Fruit fly (Drosophila melanogaster): ENCODE results near the gene CG13245.

CG13245 gene

DNA sequence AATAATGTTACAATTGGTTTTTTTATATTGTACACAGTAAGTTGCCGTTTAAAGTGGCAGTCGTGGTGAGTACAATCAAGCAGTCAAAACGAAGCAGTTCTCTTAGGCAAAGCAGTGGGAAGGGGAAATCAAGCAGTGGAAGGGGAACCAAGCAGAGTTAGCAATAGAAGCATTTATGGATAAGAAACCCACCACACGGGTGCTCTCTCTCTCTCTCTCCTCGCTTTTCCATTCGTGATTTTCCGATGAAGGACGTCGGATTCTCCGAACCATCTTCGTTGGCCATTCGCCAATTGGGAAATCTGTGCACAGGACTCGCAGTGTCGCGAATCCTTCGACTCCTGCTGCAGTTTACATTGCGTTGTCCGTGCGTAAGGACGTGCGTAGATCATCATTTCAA, 45.5 kb downstream of the CG13245 start, which contains the start of gene beat-Ia (continued):
- TF ChIP-seq CG17328 (GFP tag; IDR thresholded peaks at IDR 0.05): 0 out of 2 replicates have a peak, but pooled peaks have one; percentile 35
- no peak for TF ChIP-seq luna (GFP tag; optimal IDR thresholded peaks at IDR 0.05)
- no peak for TF ChIP-seq Taf1 (GFP tag; IDR thresholded peaks at IDR 0.05)
- TF ChIP-seq CG17612 (GFP tag; IDR thresholded peaks at IDR 0.05): no peak
- no peak for TF ChIP-seq C15 (GFP tag; IDR thresholded peaks at IDR 0.05)
- no peak for TF ChIP-seq CG7963 (GFP tag; IDR thresholded peaks at IDR 0.05; ENCODE audit: partially characterized antibody)
- TF ChIP-seq bcd (GFP tag; optimal IDR thresholded peaks at IDR 0.05): no peak
- TF ChIP-seq CG1832 (GFP tag; optimal IDR thresholded peaks at IDR 0.05): peak; percentile 40
- TF ChIP-seq Lpt (GFP tag; optimal IDR thresholded peaks at IDR 0.05): no peak
- no peak for TF ChIP-seq crol (GFP tag; IDR thresholded peaks at IDR 0.05)
- peak; percentile 48 for TF ChIP-seq CG11504 (tag; optimal IDR thresholded peaks at IDR 0.05)
- TF ChIP-seq CG17186 (GFP tag; optimal IDR thresholded peaks at IDR 0.05): no peak
- peak; percentile 46 for TF ChIP-seq Jarid2 (GFP tag; optimal IDR thresholded peaks at IDR 0.05)
- no peak for TF ChIP-seq sug (tag; optimal IDR thresholded peaks at IDR 0.05)
- TF ChIP-seq HmgD (GFP tag; optimal IDR thresholded peaks at IDR 0.05): peak; percentile 67
- no peak for TF ChIP-seq CG15514 (GFP tag; optimal IDR thresholded peaks at IDR 0.05)
- TF ChIP-seq CG11247 (GFP tag; IDR thresholded peaks at IDR 0.05): no peak
- no peak for TF ChIP-seq CG17829 (tag; optimal IDR thresholded peaks at IDR 0.05)
- no peak for TF ChIP-seq CG6683 (GFP tag; optimal IDR thresholded peaks at IDR 0.05)
- no peak for TF ChIP-seq ERR (GFP tag; optimal IDR thresholded peaks at IDR 0.05)
- no peak for TF ChIP-seq sc (optimal IDR thresholded peaks at IDR 0.05)
- TF ChIP-seq sc (GFP tag; optimal IDR thresholded peaks at IDR 0.05): no peak
- TF ChIP-seq lilli (GFP tag; optimal IDR thresholded peaks at IDR 0.05): no peak
- TF ChIP-seq dati (GFP tag; IDR thresholded peaks at IDR 0.05): no peak
- no peak for TF ChIP-seq CG3407 (GFP tag; optimal IDR thresholded peaks at IDR 0.05)
- TF ChIP-seq dmrt11E (tag; optimal IDR thresholded peaks at IDR 0.05): no peak
- TF ChIP-seq run (tag; optimal IDR thresholded peaks at IDR 0.05): no peak
- TF ChIP-seq abd-A (tag; optimal IDR thresholded peaks at IDR 0.05): peak; percentile 37
- TF ChIP-seq CG13287 (GFP tag; IDR thresholded peaks at IDR 0.05; ENCODE audit: partially characterized antibody): no peak
- no peak for TF ChIP-seq al (GFP tag; IDR thresholded peaks at IDR 0.05)
- TF ChIP-seq CG7928 (GFP tag; optimal IDR thresholded peaks at IDR 0.05): no peak
- no peak for TF ChIP-seq chn (GFP tag; optimal IDR thresholded peaks at IDR 0.05)
- peak; percentile 28; the same call in 1 of the 3 replicates for TF ChIP-seq HLH4C (GFP tag; IDR thresholded peaks at IDR 0.05; ENCODE audit: partially characterized antibody)
- TF ChIP-seq CG12299 (tag; optimal IDR thresholded peaks at IDR 0.05): no peak
- no peak for TF ChIP-seq dan (GFP tag; IDR thresholded peaks at IDR 0.05)
- no peak for TF ChIP-seq Sox100B (GFP tag; optimal IDR thresholded peaks at IDR 0.05)
- no peak; the same call in 1 of the 2 replicates for TF ChIP-seq sob (GFP tag; IDR thresholded peaks at IDR 0.05)
- no peak for TF ChIP-seq esg (GFP tag; conservative IDR thresholded peaks at IDR 0.05)
- no peak for TF ChIP-seq lov (optimal IDR thresholded peaks at IDR 0.05)
- TF ChIP-seq lov (GFP tag; IDR thresholded peaks at IDR 0.05): peak; percentile 66; the same call in 2 of the 3 replicates
- no peak for TF ChIP-seq Nf-YA (GFP tag; IDR thresholded peaks at IDR 0.05)
- TF ChIP-seq zfh2 (GFP tag; optimal IDR thresholded peaks at IDR 0.05): no peak
- TF ChIP-seq CG16815 (GFP tag; optimal IDR thresholded peaks at IDR 0.05): no peak
- no peak for TF ChIP-seq corto (GFP tag; optimal IDR thresholded peaks at IDR 0.05)
- no peak for TF ChIP-seq BEAF-32 (GFP tag; optimal IDR thresholded peaks at IDR 0.05)
- TF ChIP-seq CG8924 (tag; optimal IDR thresholded peaks at IDR 0.05): no peak
- no peak for TF ChIP-seq CG12236 (GFP tag; optimal IDR thresholded peaks at IDR 0.05)
- no peak for TF ChIP-seq CG12155 (GFP tag; optimal IDR thresholded peaks at IDR 0.05)
- TF ChIP-seq phol (tag; optimal IDR thresholded peaks at IDR 0.05): no peak
- TF ChIP-seq Spps (tag; optimal IDR thresholded peaks at IDR 0.05): no peak
- no peak for TF ChIP-seq Adf1 (GFP tag; IDR thresholded peaks at IDR 0.05)
